Worm (Caenorhabditis elegans) whole organism, L3 larva: Measurements from ENCODE around the gene hap-1.

Source experiments
- R02D3.7 ChIP-seq: fragments of 150-350 bp; optimal IDR thresholded peaks from 2 replicates; lab custom pipeline; 2014; ENCODE audit warnings: missing biosample characterization, missing genetic modification characterization
- lin-39 ChIP-seq: fragments of 150-350 bp; optimal IDR thresholded peaks from 2 replicates; lab custom pipeline; 2018; ENCODE audit warnings: missing biosample characterization, missing genetic modification reagents, missing genetic modification characterization
- mdl-1 ChIP-seq: fragments of 150-350 bp; optimal IDR thresholded peaks from 2 replicates; lab custom pipeline; 2014; ENCODE audit warnings: missing biosample characterization, missing genetic modification characterization
- pha-4 ChIP-seq: fragments of 150-350 bp; optimal IDR thresholded peaks from 2 replicates; lab custom pipeline; 2014; ENCODE audit warnings: missing biosample characterization, missing genetic modification reagents, missing genetic modification characterization
- skn-1 ChIP-seq: fragments of 150-350 bp; optimal IDR thresholded peaks from 2 replicates; lab custom pipeline; 2014; ENCODE audit warnings: missing biosample characterization, missing genetic modification characterization
- unc-39 ChIP-seq: sonication (generic microtip); optimal IDR thresholded peaks from 4 replicates; lab custom pipeline; 2017; ENCODE audit warnings: missing biosample characterization, missing genetic modification characterization

- TF ChIP-seq lin-39 (tag; lab: Kevin White, UChicago) (no peak), mdl-1 (tag; lab: Kevin White, UChicago) (no peak), pha-4 (no peak), skn-1 (tag; lab: Kevin White, UChicago) (no peak), unc-39 (tag; lab: Kevin White, UChicago) (no peak), R02D3.7 (tag; lab: Kevin White, UChicago) (no peak)
These were observed 46.7 kb downstream of the hap-1 start for ce11 chrIII:5310403-5310802.
